Fruit fly (Drosophila melanogaster) whole organism, pupa: ENCODE measurements around the gene Ude.

Experiments
- CG10348 ChIP-seq: fragments of 200-800 bp; sonication (Bioruptor generic); IDR thresholded peaks from 2 replicates; pipeline ENCODE4 v1.3.6; 2022; ENCODE audit warnings: missing biosample characterization, missing genetic modification characterization
- CG12605 ChIP-seq: fragments of 200-800 bp; sonication (Bioruptor generic); IDR thresholded peaks from 2 replicates; pipeline ENCODE4 v1.3.6; 2022; ENCODE audit warnings: missing biosample characterization, missing genetic modification characterization
- CG13204 ChIP-seq: fragments of 200-800 bp; sonication (Bioruptor generic); optimal IDR thresholded peaks from 2 replicates; lab custom pipeline; 2018; ENCODE audit warnings: missing biosample characterization, mild to moderate bottlenecking, missing genetic modification characterization, moderate library complexity
- CG14655 ChIP-seq: fragments of 200-800 bp; sonication (Bioruptor generic); optimal IDR thresholded peaks from 3 replicates; lab custom pipeline; 2017; ENCODE audit warnings: mild to moderate bottlenecking, missing biosample characterization, missing genetic modification reagents, missing genetic modification characterization
- CG15710 ChIP-seq: fragments of 200-800 bp; sonication (Bioruptor generic); optimal IDR thresholded peaks from 2 replicates; lab custom pipeline; 2018; ENCODE audit warnings: missing biosample characterization, mild to moderate bottlenecking, missing genetic modification characterization, moderate library complexity
- CG17806 ChIP-seq: fragments of 200-800 bp; sonication (Bioruptor generic); optimal IDR thresholded peaks from 2 replicates; lab custom pipeline; 2018; ENCODE audit warnings: missing biosample characterization, mild to moderate bottlenecking, missing genetic modification characterization, moderate library complexity
- CG32121 ChIP-seq: fragments of 200-800 bp; sonication (Bioruptor generic); IDR thresholded peaks from 2 replicates; pipeline ENCODE4 v1.3.6; 2022; ENCODE audit warnings: missing biosample characterization, missing genetic modification characterization
- CG34367 ChIP-seq: fragments of 200-800 bp; sonication (Bioruptor generic); optimal IDR thresholded peaks from 2 replicates; lab custom pipeline; 2018; ENCODE audit warnings: missing biosample characterization, mild to moderate bottlenecking, missing genetic modification characterization
- CG4496 ChIP-seq: fragments of 200-800 bp; sonication (Bioruptor generic); IDR thresholded peaks from 3 replicates; pipeline ENCODE4 v1.3.6; 2022; ENCODE audit warnings: missing biosample characterization, missing genetic modification characterization
- CG8159 ChIP-seq: fragments of 200-800 bp; sonication (Bioruptor generic); optimal IDR thresholded peaks from 3 replicates; lab custom pipeline; 2018; ENCODE audit warnings: missing biosample characterization, mild to moderate bottlenecking, missing genetic modification characterization, moderate library complexity
- CG8301 ChIP-seq: fragments of 200-800 bp; sonication (Bioruptor generic); optimal IDR thresholded peaks from 2 replicates; lab custom pipeline; 2018; ENCODE audit warnings: missing biosample characterization, mild to moderate bottlenecking, missing genetic modification characterization
- CG9948 ChIP-seq: fragments of 200-800 bp; sonication (Bioruptor generic); optimal IDR thresholded peaks from 2 replicates; lab custom pipeline; 2018; ENCODE audit warnings: missing biosample characterization, mild to moderate bottlenecking, missing genetic modification characterization, moderate library complexity
- D1 ChIP-seq: fragments of 200-800 bp; sonication (Bioruptor generic); optimal IDR thresholded peaks from 2 replicates; lab custom pipeline; 2018; ENCODE audit warnings: missing biosample characterization, mild to moderate bottlenecking, missing genetic modification characterization, moderate library complexity
- EcR ChIP-seq: fragments of 200-800 bp; sonication (Bioruptor generic); optimal IDR thresholded peaks from 3 replicates; lab custom pipeline; 2019; ENCODE audit warnings: missing biosample characterization, missing genetic modification characterization, mild to moderate bottlenecking, moderate library complexity, missing genetic modification reagents
- Ets98B ChIP-seq: fragments of 200-800 bp; sonication (Bioruptor generic); IDR thresholded peaks from 2 replicates; pipeline ENCODE4 v1.3.6; 2022; ENCODE audit warnings: missing biosample characterization, missing genetic modification characterization
- Pif1A ChIP-seq: fragments of 200-800 bp; sonication (Bioruptor generic); optimal IDR thresholded peaks from 3 replicates; lab custom pipeline; 2016; ENCODE audit warnings: missing biosample characterization, missing genetic modification characterization
- Pif1B ChIP-seq: fragments of 200-800 bp; sonication (Bioruptor generic); optimal IDR thresholded peaks from 3 replicates; lab custom pipeline; 2016; ENCODE audit warnings: missing biosample characterization, missing genetic modification characterization
- Snoo ChIP-seq: fragments of 200-800 bp; sonication (Bioruptor generic); optimal IDR thresholded peaks from 3 replicates; lab custom pipeline; 2017; ENCODE audit warnings: missing biosample characterization, mild to moderate bottlenecking, missing genetic modification characterization, inconsistent platforms
- fd96Ca ChIP-seq: fragments of 200-800 bp; sonication (Bioruptor generic); IDR thresholded peaks from 3 replicates; pipeline ENCODE4 v1.3.6; 2022; ENCODE audit warnings: missing biosample characterization, missing genetic modification characterization
- gl ChIP-seq: fragments of 200-800 bp; sonication (Bioruptor generic); optimal IDR thresholded peaks from 2 replicates; lab custom pipeline; 2018; ENCODE audit warnings: missing biosample characterization, mild to moderate bottlenecking, missing genetic modification characterization
- rn ChIP-seq: fragments of 200-800 bp; sonication (Bioruptor generic); IDR thresholded peaks from 2 replicates; pipeline ENCODE4 v1.3.6; 2022; ENCODE audit warnings: missing biosample characterization, missing genetic modification characterization

The Ude gene

dm6 chr3R:24777101-24777500, 22.4 kb downstream of the Ude start:
- no peak for TF ChIP-seq Pif1B (GFP tag; lab: Kevin White, UChicago)
- TF ChIP-seq CG14655 = no peak
- TF ChIP-seq EcR = no peak
- no peak for TF ChIP-seq CG4496
- no peak for TF ChIP-seq gl (tag; lab: Kevin White, UChicago)
- TF ChIP-seq rn (GFP tag; lab: Robert Waterston, UW) = no peak
- no peak for TF ChIP-seq CG32121
- TF ChIP-seq fd96Ca = no peak
- TF ChIP-seq D1 (tag; lab: Kevin White, UChicago) = no peak
- no peak for TF ChIP-seq Snoo (tag; lab: Kevin White, UChicago)
- TF ChIP-seq Pif1A (GFP tag; lab: Kevin White, UChicago) = no peak

- TF ChIP-seq Ets98B (no peak), CG15710 (tag; lab: Kevin White, UChicago) (no peak), D1 (tag; lab: Kevin White, UChicago) (no peak), EcR (no peak), Pif1B (GFP tag; lab: Kevin White, UChicago) (no peak), CG13204 (GFP tag; lab: Kevin White, UChicago) (no peak), Snoo (tag; lab: Kevin White, UChicago) (no peak), fd96Ca (no peak), gl (tag; lab: Kevin White, UChicago) (no peak), CG32121 (no peak; the same call in 1 of the 2 replicates), CG34367 (tag; lab: Kevin White, UChicago) (no peak), CG4496 (peak; percentile 40; the same call in 1 of the 3 replicates), CG10348 (no peak), Pif1A (GFP tag; lab: Kevin White, UChicago) (peak; percentile 1), CG9948 (tag; lab: Kevin White, UChicago) (no peak), CG17806 (no peak), rn (GFP tag; lab: Robert Waterston, UW) (peak; percentile 31; the same call in 1 of the 2 replicates), CG14655 (peak; percentile 26), CG8301 (tag; lab: Kevin White, UChicago) (no peak), CG12605 (GFP tag; lab: Robert Waterston, UW) (no peak; the same call in 1 of the 2 replicates), CG8159 (tag; lab: Kevin White, UChicago) (no peak)
These were observed 26.0 kb downstream of the Ude start for dm6 chr3R:24773422-24773821.

- TF ChIP-seq gl (tag; lab: Kevin White, UChicago) = no peak
- TF ChIP-seq EcR = no peak
- no peak for TF ChIP-seq Pif1B (GFP tag; lab: Kevin White, UChicago)
- no peak for TF ChIP-seq CG8301 (tag; lab: Kevin White, UChicago)
- no peak for TF ChIP-seq CG8159 (tag; lab: Kevin White, UChicago)
- no peak for TF ChIP-seq fd96Ca
- no peak for TF ChIP-seq CG15710 (tag; lab: Kevin White, UChicago)
- no peak for TF ChIP-seq Pif1A (GFP tag; lab: Kevin White, UChicago)
- TF ChIP-seq CG12605 (GFP tag; lab: Robert Waterston, UW) = no peak
- no peak for TF ChIP-seq Snoo (tag; lab: Kevin White, UChicago)
- no peak for TF ChIP-seq CG4496
- no peak for TF ChIP-seq CG34367 (tag; lab: Kevin White, UChicago)
- TF ChIP-seq CG14655 = no peak
- TF ChIP-seq CG9948 (tag; lab: Kevin White, UChicago) = no peak
- TF ChIP-seq, all 21 proteins: peak for 0
These were observed 26.5 kb downstream of the Ude start for dm6 chr3R:24773016-24773415.

dm6 chr3R:24771273-24772231, 27.9 kb downstream of the Ude start, which contains the start of gene CG42331:
Gene CG42331 (plus strand): TSS chr3R:24772181.
- TF ChIP-seq gl (tag; lab: Kevin White, UChicago) (no peak), fd96Ca (peak; percentile 47; the same call in 2 of the 3 replicates), CG4496 (0 out of 3 replicates have a peak, but pooled peaks have one; percentile 17), CG14655 (no peak)
- TF ChIP-seq, all 21 proteins: peak for 2

- TF ChIP-seq CG4496 (no peak), CG10348 (no peak), rn (GFP tag; lab: Robert Waterston, UW) (no peak), CG32121 (no peak), CG34367 (tag; lab: Kevin White, UChicago) (no peak), Snoo (tag; lab: Kevin White, UChicago) (no peak), CG15710 (tag; lab: Kevin White, UChicago) (no peak), Pif1A (GFP tag; lab: Kevin White, UChicago) (no peak), gl (tag; lab: Kevin White, UChicago) (no peak), CG8301 (tag; lab: Kevin White, UChicago) (no peak), Ets98B (no peak), CG9948 (tag; lab: Kevin White, UChicago) (no peak), Pif1B (GFP tag; lab: Kevin White, UChicago) (no peak), CG17806 (no peak), CG12605 (GFP tag; lab: Robert Waterston, UW) (no peak), CG14655 (no peak), fd96Ca (no peak), CG13204 (GFP tag; lab: Kevin White, UChicago) (no peak), CG8159 (tag; lab: Kevin White, UChicago) (no peak), EcR (no peak)
These were observed 29.9 kb downstream of the Ude start for dm6 chr3R:24769601-24770000.
